Worm (Caenorhabditis elegans): ENCODE measurements around the gene F28H7.8.

ce11 chrV:10768892-10769291 lies 10.1 kb downstream of the F28H7.8 start:
- TF ChIP-seq daf-12 (tag; optimal IDR thresholded peaks at IDR 0.05) (no peak), ceh-28 (tag; optimal IDR thresholded peaks at IDR 0.05) (no peak), ZK337.2 (GFP tag; IDR thresholded peaks at IDR 0.05) (no peak), lin-13 (GFP tag; optimal IDR thresholded peaks at IDR 0.05) (no peak), lin-15B (tag; optimal IDR thresholded peaks at IDR 0.05) (no peak), lin-39 (tag; optimal IDR thresholded peaks at IDR 0.05) (no peak), zip-2 (tag; optimal IDR thresholded peaks at IDR 0.05) (no peak), nhr-77 (tag; optimal IDR thresholded peaks at IDR 0.05) (no peak)
